Worm (Caenorhabditis elegans): Measurements from ENCODE around the gene Y5F2A.4.

- no peak for TF ChIP-seq ama-1 (optimal IDR thresholded peaks at IDR 0.05)
- no peak for TF ChIP-seq ceh-13 (GFP tag; optimal IDR thresholded peaks at IDR 0.05)
- TF ChIP-seq B0310.2 (tag; optimal IDR thresholded peaks at IDR 0.05) = no peak
- TF ChIP-seq ets-7 (tag; optimal IDR thresholded peaks at IDR 0.05) = no peak
- no peak for TF ChIP-seq flt-1 (GFP tag; IDR thresholded peaks at IDR 0.05)
- no peak for TF ChIP-seq sea-1 (GFP tag; conservative IDR thresholded peaks at IDR 0.05)
- no peak for TF ChIP-seq tbx-37 (GFP tag; conservative IDR thresholded peaks at IDR 0.05)
- no peak for TF ChIP-seq scrt-1 (GFP tag; IDR thresholded peaks at IDR 0.05)
- TF ChIP-seq tbx-11 (GFP tag; IDR thresholded peaks at IDR 0.05) = no peak
- TF ChIP-seq aly-1 (tag; optimal IDR thresholded peaks at IDR 0.05) = no peak
- TF ChIP-seq hnd-1 (tag; optimal IDR thresholded peaks at IDR 0.05) = no peak
- no peak for TF ChIP-seq ceh-36 (tag; optimal IDR thresholded peaks at IDR 0.05)
- no peak for TF ChIP-seq hmg-4 (GFP tag; optimal IDR thresholded peaks at IDR 0.05)
- no peak for TF ChIP-seq hmbx-1 (tag; optimal IDR thresholded peaks at IDR 0.05)
Observed at ce11 chrIV:11110995-11111619, 32.7 kb upstream of the Y5F2A.4 start, which contains the start of gene rps-5.
